Worm (Caenorhabditis elegans) whole organism, L2 larva: Measurements from ENCODE around the gene hpo-36.

Source experiments
- C34F6.9 ChIP-seq: fragments of 150-350 bp; optimal IDR thresholded peaks from 2 replicates; lab custom pipeline; 2014; ENCODE audit warnings: missing biosample characterization, missing genetic modification characterization
- alr-1 ChIP-seq: fragments of 150-350 bp; optimal IDR thresholded peaks from 2 replicates; lab custom pipeline; 2014; ENCODE audit warnings: missing biosample characterization, missing genetic modification characterization
- aly-2 ChIP-seq: fragments of 150-350 bp; optimal IDR thresholded peaks from 2 replicates; lab custom pipeline; 2014; ENCODE audit warnings: missing biosample characterization, missing genetic modification characterization
- elt-1 ChIP-seq: fragments of 150-350 bp; optimal IDR thresholded peaks from 2 replicates; lab custom pipeline; 2014; ENCODE audit warnings: missing biosample characterization, missing genetic modification characterization
- elt-3 ChIP-seq: sonication (generic microtip); optimal IDR thresholded peaks from 2 replicates; lab custom pipeline; 2017; ENCODE audit warnings: missing biosample characterization, missing genetic modification characterization
- lin-13 ChIP-seq: fragments of 150-350 bp; optimal IDR thresholded peaks from 2 replicates; lab custom pipeline; 2014; ENCODE audit warnings: missing biosample characterization, missing genetic modification reagents, missing genetic modification characterization
- lin-39 ChIP-seq: fragments of 150-350 bp; optimal IDR thresholded peaks from 2 replicates; lab custom pipeline; 2014; ENCODE audit warnings: missing biosample characterization, missing genetic modification reagents, missing genetic modification characterization
- lsy-2 ChIP-seq, 2 experiments: fragments of 150-350 bp in 1 of 2; sonication (generic microtip) in 1 of 2; optimal IDR thresholded peaks; 2 replicates each; lab custom pipeline; 2014 to 2017; ENCODE audit warnings: missing biosample characterization in 2 of 2, missing genetic modification characterization in 2 of 2
- nhr-21 ChIP-seq: fragments of 150-350 bp; optimal IDR thresholded peaks from 2 replicates; lab custom pipeline; 2014; ENCODE audit warnings: missing biosample characterization, missing genetic modification characterization
- nhr-23 ChIP-seq: fragments of 150-350 bp; optimal IDR thresholded peaks from 2 replicates; lab custom pipeline; 2014; ENCODE audit warnings: missing biosample characterization, missing genetic modification reagents, missing genetic modification characterization
- nhr-25 ChIP-seq: fragments of 150-350 bp; sonication (generic microtip); optimal IDR thresholded peaks from 3 replicates; lab custom pipeline; 2014; ENCODE audit warnings: missing biosample characterization, missing genetic modification characterization
- nhr-6 ChIP-seq: fragments of 150-350 bp; optimal IDR thresholded peaks from 2 replicates; lab custom pipeline; 2014; ENCODE audit warnings: missing biosample characterization, missing genetic modification characterization
- skn-1 ChIP-seq: sonication (generic microtip); optimal IDR thresholded peaks from 2 replicates; lab custom pipeline; 2017; ENCODE audit warnings: missing biosample characterization, missing genetic modification characterization
- unc-62 ChIP-seq: fragments of 150-350 bp; optimal IDR thresholded peaks from 2 replicates; lab custom pipeline; 2014; ENCODE audit warnings: missing biosample characterization, missing genetic modification reagents, missing genetic modification characterization

- no peak for TF ChIP-seq nhr-6 (tag; lab: Kevin White, UChicago)
- TF ChIP-seq nhr-23 (tag; lab: Kevin White, UChicago): no peak
- TF ChIP-seq lin-39 (tag; lab: Kevin White, UChicago): no peak
- no peak for TF ChIP-seq nhr-25
- no peak for TF ChIP-seq C34F6.9 (tag; lab: Kevin White, UChicago)
- TF ChIP-seq unc-62: no peak
- no peak for TF ChIP-seq elt-3 (tag; lab: Kevin White, UChicago)
- TF ChIP-seq skn-1 (tag; lab: Kevin White, UChicago): no peak
- no peak for TF ChIP-seq elt-1 (tag; lab: Kevin White, UChicago)
- no peak for TF ChIP-seq aly-2 (tag; lab: Kevin White, UChicago)
- no peak for TF ChIP-seq lsy-2 (tag; optimal IDR thresholded peaks at IDR 0.05; lab: Kevin White, UChicago)
- no peak for TF ChIP-seq nhr-21 (tag; lab: Kevin White, UChicago)
- TF ChIP-seq lin-13: no peak
- no peak for TF ChIP-seq alr-1 (tag; lab: Kevin White, UChicago)
Observed at ce11 chrV:3686292-3686691, 52.9 kb downstream of the hpo-36 start.
